Worm (Caenorhabditis elegans) whole organism, midembryonic: ENCODE measurements around the gene nspg-11.

Experiments used
- T22C8.4 ChIP-seq: fragments of 200-800 bp; sonication (Bioruptor generic); IDR thresholded peaks from 2 replicates; pipeline ENCODE4 v1.3.6; 2022; ENCODE audit warnings: missing genetic modification characterization, missing compliant biosample characterization
- med-1 ChIP-seq: sonication (generic microtip); optimal IDR thresholded peaks from 2 replicates; lab custom pipeline; 2017; ENCODE audit warnings: missing genetic modification characterization, mild to moderate bottlenecking, missing compliant biosample characterization, antibody characterized with exemption, missing genetic modification reagents; ENCODE audit not compliant: insufficient read depth

DNA sequence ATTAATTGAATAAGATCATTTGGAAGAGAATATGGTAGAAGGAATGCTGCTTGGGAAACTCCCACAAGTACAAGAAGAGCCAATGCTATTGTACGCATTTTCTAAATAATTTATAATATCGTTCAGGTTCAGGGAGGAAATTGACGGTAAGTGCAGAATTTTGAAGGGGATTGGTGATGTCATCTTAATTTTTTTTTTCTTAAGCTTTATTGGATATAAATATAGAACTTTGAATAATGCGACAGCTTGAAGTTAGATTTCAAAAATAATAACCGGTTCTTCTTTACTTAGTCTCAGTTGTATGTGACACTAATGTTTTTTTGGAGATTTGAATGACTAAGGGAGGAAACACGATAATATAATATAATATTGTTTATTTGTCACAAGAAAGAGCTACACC, 6.9 kb upstream of the nspg-11 start, which contains the start of gene nspg-7.1:
- no peak for TF ChIP-seq med-1 (GFP tag; lab: Kevin White, UChicago)
- TF ChIP-seq T22C8.4 (GFP tag; lab: Robert Waterston, UW) = no peak
